Worm (Caenorhabditis elegans) whole organism, L2 larva: ENCODE results near the gene F59A6.4.

Source experiments
- C34F6.9 ChIP-seq: fragments of 150-350 bp; optimal IDR thresholded peaks from 2 replicates; lab custom pipeline; 2014; ENCODE audit warnings: missing biosample characterization, missing genetic modification characterization
- F13H6.1 ChIP-seq: sonication (generic microtip); optimal IDR thresholded peaks from 2 replicates; lab custom pipeline; 2016; ENCODE audit warnings: missing genetic modification characterization, missing compliant biosample characterization
- R02D3.7 ChIP-seq: fragments of 150-350 bp; optimal IDR thresholded peaks from 2 replicates; lab custom pipeline; 2014; ENCODE audit warnings: missing biosample characterization, missing genetic modification characterization
- Y55F3AM.14 ChIP-seq: fragments of 200-800 bp; sonication (Bioruptor generic); optimal IDR thresholded peaks from 2 replicates; lab custom pipeline; 2018; ENCODE audit warnings: mild to moderate bottlenecking, missing genetic modification characterization, missing compliant biosample characterization
- ZK546.5 ChIP-seq: sonication (generic microtip); optimal IDR thresholded peaks from 2 replicates; lab custom pipeline; 2017; ENCODE audit warnings: missing biosample characterization, missing genetic modification characterization
- alr-1 ChIP-seq: fragments of 150-350 bp; optimal IDR thresholded peaks from 2 replicates; lab custom pipeline; 2014; ENCODE audit warnings: missing biosample characterization, missing genetic modification characterization
- aly-2 ChIP-seq: fragments of 150-350 bp; optimal IDR thresholded peaks from 2 replicates; lab custom pipeline; 2014; ENCODE audit warnings: missing biosample characterization, missing genetic modification characterization
- ama-1 ChIP-seq: fragments of 150-350 bp; optimal IDR thresholded peaks from 2 replicates; lab custom pipeline; 2018; ENCODE audit warnings: inconsistent platforms
- blmp-1 ChIP-seq: sonication (generic microtip); optimal IDR thresholded peaks from 2 replicates; lab custom pipeline; 2017; ENCODE audit warnings: missing genetic modification characterization, mild to moderate bottlenecking, missing compliant biosample characterization, antibody characterized with exemption, moderate library complexity; ENCODE audit not compliant: insufficient read depth
- ceh-16 ChIP-seq: fragments of 150-350 bp; optimal IDR thresholded peaks from 2 replicates; lab custom pipeline; 2014; ENCODE audit warnings: missing biosample characterization, missing genetic modification characterization
- ceh-82 ChIP-seq: fragments of 150-350 bp; optimal IDR thresholded peaks from 2 replicates; lab custom pipeline; 2014; ENCODE audit warnings: missing biosample characterization, missing genetic modification characterization
- crh-2 ChIP-seq: sonication (generic microtip); optimal IDR thresholded peaks from 2 replicates; lab custom pipeline; 2017; ENCODE audit warnings: missing biosample characterization, missing genetic modification characterization
- dmd-4 ChIP-seq: sonication (generic microtip); optimal IDR thresholded peaks from 2 replicates; lab custom pipeline; 2017; ENCODE audit warnings: missing biosample characterization, missing genetic modification characterization
- egl-27 ChIP-seq: sonication (generic microtip); optimal IDR thresholded peaks from 3 replicates; lab custom pipeline; 2017; ENCODE audit warnings: missing biosample characterization, missing genetic modification reagents, missing genetic modification characterization
- elt-1 ChIP-seq: fragments of 150-350 bp; optimal IDR thresholded peaks from 2 replicates; lab custom pipeline; 2014; ENCODE audit warnings: missing biosample characterization, missing genetic modification characterization
- elt-3 ChIP-seq: sonication (generic microtip); optimal IDR thresholded peaks from 2 replicates; lab custom pipeline; 2017; ENCODE audit warnings: missing biosample characterization, missing genetic modification characterization
- fos-1 ChIP-seq: fragments of 150-350 bp; optimal IDR thresholded peaks from 2 replicates; lab custom pipeline; 2014; ENCODE audit warnings: missing biosample characterization, missing genetic modification characterization
- gmeb-1 ChIP-seq: fragments of 150-350 bp; optimal IDR thresholded peaks from 2 replicates; lab custom pipeline; 2014; ENCODE audit warnings: missing biosample characterization, missing genetic modification characterization
- lin-11 ChIP-seq: fragments of 150-350 bp; sonication (generic microtip); optimal IDR thresholded peaks from 2 replicates; lab custom pipeline; 2014; ENCODE audit warnings: missing biosample characterization, missing genetic modification characterization, inconsistent platforms, mixed read lengths
- lin-13 ChIP-seq: fragments of 150-350 bp; optimal IDR thresholded peaks from 2 replicates; lab custom pipeline; 2014; ENCODE audit warnings: missing biosample characterization, missing genetic modification reagents, missing genetic modification characterization
- lin-39 ChIP-seq: fragments of 150-350 bp; optimal IDR thresholded peaks from 2 replicates; lab custom pipeline; 2014; ENCODE audit warnings: missing biosample characterization, missing genetic modification reagents, missing genetic modification characterization
- lsy-2 ChIP-seq, 2 experiments: fragments of 150-350 bp in 1 of 2; sonication (generic microtip) in 1 of 2; optimal IDR thresholded peaks; 2 replicates each; lab custom pipeline; 2014 to 2017; ENCODE audit warnings: missing biosample characterization in 2 of 2, missing genetic modification characterization in 2 of 2
- mab-5 ChIP-seq: fragments of 150-350 bp; optimal IDR thresholded peaks from 2 replicates; lab custom pipeline; 2014; ENCODE audit warnings: missing biosample characterization, missing genetic modification characterization
- mbf-1 ChIP-seq: sonication (generic microtip); optimal IDR thresholded peaks from 2 replicates; lab custom pipeline; 2017; ENCODE audit warnings: missing biosample characterization, missing genetic modification characterization
- mdl-1 ChIP-seq, 2 experiments: fragments of 150-350 bp in 1 of 2; sonication (generic microtip) in 1 of 2; optimal IDR thresholded peaks; 2 replicates each; lab custom pipeline; 2017; ENCODE audit warnings: missing biosample characterization in 2 of 2, missing genetic modification characterization in 2 of 2
- nhr-10 ChIP-seq: sonication (generic microtip); optimal IDR thresholded peaks from 2 replicates; lab custom pipeline; 2017; ENCODE audit warnings: missing biosample characterization, missing genetic modification characterization
- nhr-11 ChIP-seq: fragments of 150-350 bp; optimal IDR thresholded peaks from 2 replicates; lab custom pipeline; 2014; ENCODE audit warnings: missing biosample characterization, missing genetic modification characterization
- nhr-12 ChIP-seq: fragments of 150-350 bp; optimal IDR thresholded peaks from 2 replicates; lab custom pipeline; 2014; ENCODE audit warnings: missing biosample characterization, missing genetic modification characterization
- nhr-129 ChIP-seq: fragments of 150-350 bp; optimal IDR thresholded peaks from 2 replicates; lab custom pipeline; 2014; ENCODE audit warnings: missing biosample characterization, missing genetic modification characterization
- nhr-21 ChIP-seq: fragments of 150-350 bp; optimal IDR thresholded peaks from 2 replicates; lab custom pipeline; 2014; ENCODE audit warnings: missing biosample characterization, missing genetic modification characterization
- nhr-23 ChIP-seq: fragments of 150-350 bp; optimal IDR thresholded peaks from 2 replicates; lab custom pipeline; 2014; ENCODE audit warnings: missing biosample characterization, missing genetic modification reagents, missing genetic modification characterization
- nhr-237 ChIP-seq: fragments of 150-350 bp; optimal IDR thresholded peaks from 2 replicates; lab custom pipeline; 2014; ENCODE audit warnings: missing biosample characterization, missing genetic modification characterization
- nhr-25 ChIP-seq: fragments of 150-350 bp; sonication (generic microtip); optimal IDR thresholded peaks from 3 replicates; lab custom pipeline; 2014; ENCODE audit warnings: missing biosample characterization, missing genetic modification characterization
- nhr-6 ChIP-seq: fragments of 150-350 bp; optimal IDR thresholded peaks from 2 replicates; lab custom pipeline; 2014; ENCODE audit warnings: missing biosample characterization, missing genetic modification characterization
- nhr-77 ChIP-seq: fragments of 150-350 bp; optimal IDR thresholded peaks from 2 replicates; lab custom pipeline; 2014; ENCODE audit warnings: missing biosample characterization, missing genetic modification characterization
- peb-1 ChIP-seq: fragments of 150-350 bp; optimal IDR thresholded peaks from 2 replicates; lab custom pipeline; 2014; ENCODE audit warnings: missing biosample characterization, missing genetic modification characterization
- sem-4 ChIP-seq: fragments of 150-350 bp; optimal IDR thresholded peaks from 2 replicates; lab custom pipeline; 2014; ENCODE audit warnings: missing biosample characterization, missing genetic modification reagents, missing genetic modification characterization
- sma-3 ChIP-seq: sonication (generic microtip); optimal IDR thresholded peaks from 2 replicates; lab custom pipeline; 2016; ENCODE audit warnings: missing genetic modification reagents, missing genetic modification characterization, missing compliant biosample characterization
- sma-9 ChIP-seq, 2 experiments: fragments of 150-350 bp in 1 of 2; sonication (generic microtip) in 1 of 2; optimal IDR thresholded peaks; 2 replicates each; lab custom pipeline; 2014 to 2016; ENCODE audit warnings: missing genetic modification characterization in 2 of 2, mild to moderate bottlenecking in 1 of 2, missing biosample characterization in 1 of 2, missing compliant biosample characterization in 1 of 2, missing genetic modification reagents in 1 of 2, moderate library complexity in 1 of 2
- snpc-4 ChIP-seq: fragments of 150-350 bp; optimal IDR thresholded peaks from 2 replicates; lab custom pipeline; 2014; ENCODE audit warnings: missing biosample characterization, missing genetic modification characterization
- unc-39 ChIP-seq: fragments of 150-350 bp; optimal IDR thresholded peaks from 2 replicates; lab custom pipeline; 2014; ENCODE audit warnings: missing biosample characterization, missing genetic modification characterization
- unc-55 ChIP-seq: fragments of 150-350 bp; sonication (generic microtip); optimal IDR thresholded peaks from 3 replicates; lab custom pipeline; 2014; ENCODE audit warnings: missing biosample characterization, missing genetic modification reagents, missing genetic modification characterization
- unc-62 ChIP-seq: fragments of 150-350 bp; optimal IDR thresholded peaks from 2 replicates; lab custom pipeline; 2014; ENCODE audit warnings: missing biosample characterization, missing genetic modification reagents, missing genetic modification characterization
- zag-1 ChIP-seq: fragments of 150-350 bp; optimal IDR thresholded peaks from 2 replicates; lab custom pipeline; 2014; ENCODE audit warnings: missing biosample characterization, missing genetic modification characterization
- ztf-1 ChIP-seq: fragments of 200-800 bp; sonication (Bioruptor generic); conservative IDR thresholded peaks from 2 replicates; pipeline ENCODE4 v1.3.6; 2022; ENCODE audit warnings: missing genetic modification characterization, missing compliant biosample characterization
- ztf-11 ChIP-seq: sonication (generic microtip); optimal IDR thresholded peaks from 2 replicates; lab custom pipeline; 2017; ENCODE audit warnings: missing biosample characterization, missing genetic modification characterization

Gene F59A6.4

ce11 chrII:5055129-5055666, 50.3 kb downstream of the F59A6.4 start, which contains the start of the genes ify-1 and rpl-22 (continued):
- peak; percentile 95 for TF ChIP-seq nhr-25 (tag; lab: Kevin White, UChicago)
- peak; percentile 89 for TF ChIP-seq nhr-6 (tag; lab: Kevin White, UChicago)
- peak; percentile 71 for TF ChIP-seq ceh-16 (tag; lab: Kevin White, UChicago)
- peak; percentile 92 for TF ChIP-seq F13H6.1 (tag; lab: Kevin White, UChicago)
- TF ChIP-seq ceh-82: peak; percentile 73
- peak; percentile 95 for TF ChIP-seq gmeb-1 (tag; lab: Kevin White, UChicago)
- TF ChIP-seq egl-27 (tag; lab: Kevin White, UChicago): peak; percentile 39
- TF ChIP-seq sma-9 (GFP tag; optimal IDR thresholded peaks at IDR 0.05; lab: Kevin White, UChicago): peak; percentile 94
- TF ChIP-seq sma-9 (tag; optimal IDR thresholded peaks at IDR 0.05; lab: Kevin White, UChicago): no peak
- no peak for TF ChIP-seq ztf-1 (GFP tag; lab: Robert Waterston, UW)
- TF ChIP-seq, all 48 proteins: peak for 33

- TF ChIP-seq ceh-16 (tag; lab: Kevin White, UChicago): no peak
- TF ChIP-seq lin-13 (GFP tag; lab: Kevin White, UChicago): no peak
- TF ChIP-seq unc-39 (tag; lab: Kevin White, UChicago): no peak
- TF ChIP-seq unc-62: no peak
- TF ChIP-seq elt-3 (tag; lab: Kevin White, UChicago): no peak
- TF ChIP-seq nhr-6 (tag; lab: Kevin White, UChicago): no peak
- TF ChIP-seq mdl-1 (tag; optimal IDR thresholded peaks at IDR 0.05; lab: Kevin White, UChicago): no peak
- TF ChIP-seq lsy-2 (tag; optimal IDR thresholded peaks at IDR 0.05; lab: Kevin White, UChicago): no peak
Observed at ce11 chrII:5056254-5056653, 51.4 kb downstream of the F59A6.4 start.

- no peak for TF ChIP-seq unc-62
- TF ChIP-seq C34F6.9 (tag; lab: Kevin White, UChicago): peak; percentile 35
- TF ChIP-seq peb-1: no peak
- TF ChIP-seq gmeb-1 (tag; lab: Kevin White, UChicago): peak; percentile 62
- TF ChIP-seq nhr-23 (tag; lab: Kevin White, UChicago): no peak
- peak; percentile 98 for TF ChIP-seq snpc-4 (tag; lab: Kevin White, UChicago)
- TF ChIP-seq nhr-237: no peak
- TF ChIP-seq nhr-12: no peak
- TF ChIP-seq dmd-4 (tag; lab: Kevin White, UChicago): no peak
- TF ChIP-seq elt-3 (tag; lab: Kevin White, UChicago): no peak
- no peak for TF ChIP-seq unc-55
- peak; percentile 30 for TF ChIP-seq fos-1 (tag; lab: Kevin White, UChicago)
- TF ChIP-seq aly-2 (tag; lab: Kevin White, UChicago): no peak
- TF ChIP-seq nhr-129: peak; percentile 61
- TF ChIP-seq nhr-21: peak; percentile 45
- TF ChIP-seq lin-13 (GFP tag; lab: Kevin White, UChicago): peak; percentile 31
- peak in 1 of 2 experiments; percentile 8 for TF ChIP-seq mdl-1 (tag; optimal IDR thresholded peaks at IDR 0.05; lab: Kevin White, UChicago)
- no peak for TF ChIP-seq unc-39 (tag; lab: Kevin White, UChicago)
- peak; percentile 44 for TF ChIP-seq lin-11 (tag; lab: Kevin White, UChicago)
- no peak for TF ChIP-seq ceh-82
- TF ChIP-seq nhr-11 (tag; lab: Kevin White, UChicago): no peak
- TF ChIP-seq ama-1 (lab: Kevin White, UChicago): no peak
- no peak for TF ChIP-seq nhr-6 (tag; lab: Kevin White, UChicago)
- TF ChIP-seq nhr-25 (tag; lab: Kevin White, UChicago): peak; percentile 26
- TF ChIP-seq blmp-1 (tag; lab: Kevin White, UChicago): no peak
- TF ChIP-seq sma-3: peak; percentile 73
- no peak for TF ChIP-seq zag-1 (tag; lab: Kevin White, UChicago)
- TF ChIP-seq egl-27 (tag; lab: Kevin White, UChicago): no peak
- TF ChIP-seq F13H6.1 (tag; lab: Kevin White, UChicago): peak; percentile 71
- TF ChIP-seq lin-39: no peak
- TF ChIP-seq elt-1: no peak
- TF ChIP-seq nhr-77: peak; percentile 24
- TF ChIP-seq mab-5: no peak
- no peak for TF ChIP-seq mbf-1 (tag; lab: Kevin White, UChicago)
- peak; percentile 66 for TF ChIP-seq sma-9 (GFP tag; optimal IDR thresholded peaks at IDR 0.05; lab: Kevin White, UChicago)
- no peak for TF ChIP-seq sma-9 (tag; optimal IDR thresholded peaks at IDR 0.05; lab: Kevin White, UChicago)
- no peak for TF ChIP-seq Y55F3AM.14 (GFP tag; lab: Kevin White, UChicago)
- peak; percentile 63 to 81 for TF ChIP-seq lsy-2 (tag; optimal IDR thresholded peaks at IDR 0.05; lab: Kevin White, UChicago)
- peak; percentile 47 for TF ChIP-seq sem-4 (tag; lab: Kevin White, UChicago)
- TF ChIP-seq R02D3.7 (tag; lab: Kevin White, UChicago): no peak
- TF ChIP-seq ceh-16 (tag; lab: Kevin White, UChicago): no peak
- no peak for TF ChIP-seq ztf-1 (GFP tag; lab: Robert Waterston, UW)
- no peak for TF ChIP-seq nhr-10 (tag; lab: Kevin White, UChicago)
- TF ChIP-seq crh-2 (tag; lab: Kevin White, UChicago): peak; percentile 68
- no peak for TF ChIP-seq ZK546.5 (tag; lab: Kevin White, UChicago)
- TF ChIP-seq ztf-11 (tag; lab: Kevin White, UChicago): no peak
- no peak for TF ChIP-seq alr-1 (tag; lab: Kevin White, UChicago)
Observed at ce11 chrII:5057315-5057714, 52.4 kb downstream of the F59A6.4 start.
